Fruit fly (Drosophila melanogaster) whole organism, embryonic: ENCODE results near the gene Hrs.

Experiments
- Antp ChIP-seq: fragments of 200-800 bp; sonication (Bioruptor generic); optimal IDR thresholded peaks from 3 replicates; lab custom pipeline; 2016; ENCODE audit warnings: missing biosample characterization, missing genetic modification characterization
- CG10366 ChIP-seq: fragments of 200-800 bp; sonication (Bioruptor generic); IDR thresholded peaks from 2 replicates; pipeline ENCODE4 v1.3.6; 2022; ENCODE audit warnings: missing biosample characterization, missing genetic modification characterization
- CG10462 ChIP-seq: fragments of 200-800 bp; sonication (Bioruptor generic); optimal IDR thresholded peaks from 2 replicates; lab custom pipeline; 2016; ENCODE audit warnings: missing biosample characterization, missing genetic modification characterization
- CG11560 ChIP-seq: fragments of 200-800 bp; sonication (Bioruptor generic); IDR thresholded peaks from 3 replicates; pipeline ENCODE4 v1.3.6; 2022; ENCODE audit warnings: missing biosample characterization, missing genetic modification characterization
- CG11695 ChIP-seq: fragments of 200-800 bp; sonication (Bioruptor generic); IDR thresholded peaks from 3 replicates; pipeline ENCODE4 v1.3.6; 2022; ENCODE audit warnings: missing biosample characterization, missing genetic modification characterization
- CG12769 ChIP-seq: fragments of 200-800 bp; sonication (Bioruptor generic); optimal IDR thresholded peaks from 2 replicates; lab custom pipeline; 2019; ENCODE audit warnings: missing biosample characterization, mild to moderate bottlenecking, missing genetic modification characterization, moderate library complexity
- CG14014 ChIP-seq: fragments of 200-800 bp; sonication (Bioruptor generic); IDR thresholded peaks from 2 replicates; pipeline ENCODE4 v1.3.6; 2022; ENCODE audit warnings: missing biosample characterization, missing genetic modification characterization
- CG14667 ChIP-seq: fragments of 200-800 bp; sonication (Bioruptor generic); IDR thresholded peaks from 2 replicates; pipeline ENCODE4 v1.3.6; 2022; ENCODE audit warnings: missing biosample characterization, missing genetic modification characterization
- CG15269 ChIP-seq: fragments of 200-800 bp; sonication (Bioruptor generic); optimal IDR thresholded peaks from 2 replicates; lab custom pipeline; 2018; ENCODE audit warnings: missing biosample characterization, mild to moderate bottlenecking, missing genetic modification characterization, moderate library complexity
- CG15514 ChIP-seq: fragments of 200-800 bp; sonication (Bioruptor generic); optimal IDR thresholded peaks from 3 replicates; lab custom pipeline; 2017; ENCODE audit warnings: missing biosample characterization, missing genetic modification characterization, mild to moderate bottlenecking, moderate library complexity, missing genetic modification reagents
- CG17912 ChIP-seq: fragments of 200-800 bp; sonication (Bioruptor generic); optimal IDR thresholded peaks from 2 replicates; lab custom pipeline; 2018; ENCODE audit warnings: missing biosample characterization, mild to moderate bottlenecking, missing genetic modification characterization
- CG18599 ChIP-seq: fragments of 200-800 bp; sonication (Bioruptor generic); optimal IDR thresholded peaks from 3 replicates; lab custom pipeline; 2017; ENCODE audit warnings: missing biosample characterization, missing genetic modification characterization, mild to moderate bottlenecking, moderate library complexity, missing genetic modification reagents
- CG2889 ChIP-seq: fragments of 200-800 bp; sonication (Bioruptor generic); IDR thresholded peaks from 3 replicates; pipeline ENCODE4 v1.3.6; 2022; ENCODE audit warnings: missing biosample characterization, missing genetic modification characterization
- CG30403 ChIP-seq: fragments of 200-800 bp; sonication (Bioruptor generic); optimal IDR thresholded peaks from 3 replicates; lab custom pipeline; 2016; ENCODE audit warnings: missing biosample characterization, missing genetic modification characterization
- CG33557 ChIP-seq: fragments of 200-800 bp; sonication (Bioruptor generic); optimal IDR thresholded peaks from 2 replicates; lab custom pipeline; 2019; ENCODE audit warnings: missing biosample characterization, mild to moderate bottlenecking, missing genetic modification characterization, moderate library complexity
- CG3407 ChIP-seq: fragments of 200-800 bp; sonication (Bioruptor generic); optimal IDR thresholded peaks from 2 replicates; lab custom pipeline; 2018; ENCODE audit warnings: missing biosample characterization, mild to moderate bottlenecking, missing genetic modification characterization
- CG4404 ChIP-seq: fragments of 200-800 bp; sonication (Bioruptor generic); IDR thresholded peaks from 2 replicates; pipeline ENCODE4 v1.3.6; 2022; ENCODE audit warnings: missing biosample characterization, missing genetic modification characterization
- CG8290 ChIP-seq, 3 experiments: fragments of 200-800 bp; sonication (Bioruptor generic); optimal IDR thresholded peaks; 2 replicates each; lab custom pipeline; 2016 to 2019; ENCODE audit warnings: missing biosample characterization in 3 of 3, missing genetic modification characterization in 3 of 3, mild to moderate bottlenecking in 2 of 3, moderate library complexity in 1 of 3
- CrebB ChIP-seq: fragments of 200-800 bp; sonication (Bioruptor generic); optimal IDR thresholded peaks from 3 replicates; lab custom pipeline; 2018; ENCODE audit warnings: missing biosample characterization, mild to moderate bottlenecking, missing genetic modification characterization
- Dip3 ChIP-seq: fragments of 200-800 bp; sonication (Bioruptor generic); optimal IDR thresholded peaks from 3 replicates; lab custom pipeline; 2016; ENCODE audit warnings: missing biosample characterization, missing genetic modification characterization
- E2f2 ChIP-seq: fragments of 200-800 bp; sonication (Bioruptor generic); IDR thresholded peaks from 2 replicates; pipeline ENCODE4 v1.3.6; 2022; ENCODE audit warnings: missing biosample characterization, missing genetic modification characterization
- H15 ChIP-seq: fragments of 200-800 bp; sonication (Bioruptor generic); IDR thresholded peaks from 3 replicates; pipeline ENCODE4 v1.3.6; 2022; ENCODE audit warnings: missing biosample characterization, missing genetic modification characterization
- HHEX ChIP-seq: fragments of 200-800 bp; sonication (Bioruptor generic); optimal IDR thresholded peaks from 3 replicates; lab custom pipeline; 2017; ENCODE audit warnings: missing biosample characterization, mild to moderate bottlenecking, missing genetic modification characterization, missing genetic modification reagents
- Hand ChIP-seq: fragments of 200-800 bp; sonication (Bioruptor generic); optimal IDR thresholded peaks from 2 replicates; lab custom pipeline; 2017; ENCODE audit warnings: mild to moderate bottlenecking, missing biosample characterization, missing genetic modification reagents, missing genetic modification characterization
- Hr51 ChIP-seq, 2 experiments: fragments of 200-800 bp; sonication (Bioruptor generic); optimal IDR thresholded peaks; 2 replicates in 1 of 2; 3 replicates in 1 of 2; lab custom pipeline; 2016 to 2018; ENCODE audit warnings: missing biosample characterization in 2 of 2, missing genetic modification characterization in 2 of 2, mild to moderate bottlenecking in 1 of 2, moderate library complexity in 1 of 2
- PHDP ChIP-seq: fragments of 200-800 bp; sonication (Bioruptor generic); optimal IDR thresholded peaks from 3 replicates; lab custom pipeline; 2018; ENCODE audit warnings: missing biosample characterization, mild to moderate bottlenecking, missing genetic modification characterization, moderate library complexity
- Ptx1 ChIP-seq: fragments of 200-800 bp; sonication (Bioruptor generic); IDR thresholded peaks from 2 replicates; pipeline ENCODE4 v1.3.6; 2022; ENCODE audit warnings: missing biosample characterization, missing genetic modification characterization
- Sox102F ChIP-seq: fragments of 200-800 bp; sonication (Bioruptor generic); optimal IDR thresholded peaks from 2 replicates; lab custom pipeline; 2018; ENCODE audit warnings: missing biosample characterization, mild to moderate bottlenecking, missing genetic modification characterization, moderate library complexity
- ara ChIP-seq: fragments of 200-800 bp; sonication (Bioruptor generic); IDR thresholded peaks from 2 replicates; pipeline ENCODE4 v1.3.6; 2022; ENCODE audit warnings: missing biosample characterization, missing genetic modification characterization
- bcd ChIP-seq: fragments of 200-800 bp; sonication (Bioruptor generic); optimal IDR thresholded peaks from 2 replicates; lab custom pipeline; 2017; ENCODE audit warnings: missing biosample characterization, mild to moderate bottlenecking, missing genetic modification characterization
- cad ChIP-seq: fragments of >200 bp; optimal IDR thresholded peaks from 2 replicates; lab custom pipeline; 2017; ENCODE audit warnings: missing biosample characterization, missing genetic modification characterization
- crc ChIP-seq: fragments of 200-800 bp; sonication (Bioruptor generic); optimal IDR thresholded peaks from 2 replicates; lab custom pipeline; 2016; ENCODE audit warnings: missing biosample characterization, missing genetic modification characterization
- dpn ChIP-seq, 2 experiments: fragments of 200-800 bp; sonication (Bioruptor generic); optimal IDR thresholded peaks; 3 replicates each; lab custom pipeline; 2016; ENCODE audit warnings: missing biosample characterization in 2 of 2, missing genetic modification characterization in 2 of 2
- ftz-f1 ChIP-seq: fragments of 200-800 bp; sonication (Bioruptor generic); optimal IDR thresholded peaks from 2 replicates; lab custom pipeline; 2016; ENCODE audit warnings: missing biosample characterization, missing genetic modification characterization
- gem ChIP-seq: fragments of 200-800 bp; sonication (Bioruptor generic); optimal IDR thresholded peaks from 2 replicates; lab custom pipeline; 2019; ENCODE audit warnings: missing biosample characterization, mild to moderate bottlenecking, missing genetic modification characterization, moderate library complexity
- hbn ChIP-seq: fragments of 200-800 bp; sonication (Bioruptor generic); IDR thresholded peaks from 2 replicates; pipeline ENCODE4 v1.3.6; 2022; ENCODE audit warnings: missing biosample characterization, missing genetic modification characterization; ENCODE audit not compliant: partially characterized antibody
- hkb ChIP-seq, 2 experiments: fragments of 200-800 bp in 1 of 2; fragments of >200 bp in 1 of 2; sonication (Bioruptor generic) in 1 of 2; IDR thresholded peaks in 1 of 2; optimal IDR thresholded peaks in 1 of 2; 2 replicates each; pipeline versions ENCODE4 v1.3.6 to Lab custom; 2017 to 2022; ENCODE audit warnings: missing biosample characterization in 1 of 2, missing genetic modification characterization in 1 of 2
- mirr ChIP-seq: fragments of 200-800 bp; sonication (Bioruptor generic); optimal IDR thresholded peaks from 3 replicates; lab custom pipeline; 2018; ENCODE audit warnings: missing biosample characterization, mild to moderate bottlenecking, missing genetic modification characterization
- mld ChIP-seq: fragments of 200-800 bp; sonication (Bioruptor generic); IDR thresholded peaks from 3 replicates; pipeline ENCODE4 v1.3.6; 2022; ENCODE audit warnings: missing biosample characterization, missing genetic modification characterization; ENCODE audit not compliant: partially characterized antibody
- rib ChIP-seq: fragments of 200-800 bp; sonication (Bioruptor generic); IDR thresholded peaks from 2 replicates; pipeline ENCODE4 v1.3.6; 2022; ENCODE audit warnings: missing biosample characterization, missing genetic modification characterization
- ro ChIP-seq: fragments of 200-800 bp; sonication (Bioruptor generic); IDR thresholded peaks from 2 replicates; pipeline ENCODE4 v1.3.6; 2022; ENCODE audit warnings: missing biosample characterization, missing genetic modification characterization
- row ChIP-seq: fragments of 200-800 bp; sonication (Bioruptor generic); IDR thresholded peaks from 3 replicates; pipeline ENCODE4 v1.3.6; 2022; ENCODE audit warnings: missing biosample characterization, missing genetic modification characterization
- salm ChIP-seq: fragments of 200-800 bp; sonication (Bioruptor generic); optimal IDR thresholded peaks from 2 replicates; lab custom pipeline; 2018; ENCODE audit warnings: missing biosample characterization, mild to moderate bottlenecking, missing genetic modification characterization
- scrt ChIP-seq: fragments of 200-800 bp; sonication (Bioruptor generic); optimal IDR thresholded peaks from 2 replicates; lab custom pipeline; 2018; ENCODE audit warnings: missing biosample characterization, mild to moderate bottlenecking, missing genetic modification characterization, moderate library complexity
- sens-2 ChIP-seq: fragments of 200-800 bp; sonication (Bioruptor generic); IDR thresholded peaks from 2 replicates; pipeline ENCODE4 v1.3.6; 2022; ENCODE audit warnings: missing biosample characterization, missing genetic modification characterization
- shn ChIP-seq: fragments of 200-800 bp; sonication (Bioruptor generic); optimal IDR thresholded peaks from 3 replicates; lab custom pipeline; 2016; ENCODE audit warnings: missing biosample characterization, missing genetic modification characterization
- slbo ChIP-seq: fragments of 200-800 bp; sonication (Bioruptor generic); IDR thresholded peaks from 2 replicates; pipeline ENCODE4 v1.3.6; 2022; ENCODE audit warnings: missing biosample characterization, missing genetic modification characterization
- sqz ChIP-seq: fragments of 200-800 bp; sonication (Bioruptor generic); optimal IDR thresholded peaks from 3 replicates; lab custom pipeline; 2018; ENCODE audit warnings: missing biosample characterization, mild to moderate bottlenecking, missing genetic modification characterization
- ttk ChIP-seq: fragments of 200-800 bp; sonication (Bioruptor generic); IDR thresholded peaks from 2 replicates; pipeline ENCODE4 v2.1.2; 2022; ENCODE audit warnings: missing biosample characterization, missing genetic modification characterization

Gene Hrs

dm6 chr2L:2723100-2723499 lies 16.7 kb upstream of the Hrs start:
- TF ChIP-seq CG14667 (0 out of 2 replicates have a peak, but pooled peaks have one; percentile 13), ftz-f1 (GFP tag; lab: Kevin White, UChicago) (no peak), HHEX (GFP tag; lab: Kevin White, UChicago) (peak; percentile 7), Hr51 (GFP tag; optimal IDR thresholded peaks at IDR 0.05; lab: Kevin White, UChicago) (peak in 1 of 2 experiments; percentile 39), mirr (GFP tag; lab: Kevin White, UChicago) (no peak), CG8290 (GFP tag; optimal IDR thresholded peaks at IDR 0.05; lab: Kevin White, UChicago) (no peak), CG8290 (tag; optimal IDR thresholded peaks at IDR 0.05; lab: Kevin White, UChicago) (peak in 1 of 2 experiments; percentile 63), CG17912 (GFP tag; lab: Kevin White, UChicago) (no peak), H15 (GFP tag; lab: Robert Waterston, UW) (peak; percentile 25; the same call in 1 of the 3 replicates), salm (no peak), crc (GFP tag; lab: Kevin White, UChicago) (no peak), Ptx1 (no peak), CG12769 (peak; percentile 64), CG14014 (GFP tag; lab: Robert Waterston, UW) (0 out of 2 replicates have a peak, but pooled peaks have one; percentile 28), CG18599 (peak; percentile 64), slbo (GFP tag; lab: Robert Waterston, UW) (peak; percentile 68; the same call in 1 of the 2 replicates), Antp (peak; percentile 6), bcd (peak; percentile 12), CrebB (tag; lab: Kevin White, UChicago) (no peak), rib (GFP tag; lab: Robert Waterston, UW) (no peak), gem (peak; percentile 45), hkb (optimal IDR thresholded peaks at IDR 0.05; lab: Kevin White, UChicago) (no peak), hkb (GFP tag; IDR thresholded peaks at IDR 0.05; lab: Robert Waterston, UW) (0 out of 2 replicates have a peak, but pooled peaks have one; percentile 20), Dip3 (peak; percentile 1), PHDP (tag; lab: Kevin White, UChicago) (peak; percentile 17), mld (GFP tag; lab: Robert Waterston, UW) (no peak), Hand (GFP tag; lab: Kevin White, UChicago) (peak; percentile 4), scrt (GFP tag; lab: Kevin White, UChicago) (peak; percentile 83), CG11695 (0 out of 3 replicates have a peak, but pooled peaks have one; percentile 8), dpn (GFP tag; optimal IDR thresholded peaks at IDR 0.05; lab: Kevin White, UChicago) (no peak), CG15514 (GFP tag; lab: Kevin White, UChicago) (peak; percentile 15), CG33557 (GFP tag; lab: Kevin White, UChicago) (no peak), E2f2 (no peak), CG15269 (tag; lab: Kevin White, UChicago) (peak; percentile 26), CG2889 (no peak), ara (GFP tag; lab: Robert Waterston, UW) (no peak), hbn (GFP tag; lab: Robert Waterston, UW) (no peak), sens-2 (no peak), row (GFP tag; lab: Robert Waterston, UW) (peak; percentile 66), shn (no peak), ttk (peak; percentile 33; the same call in 1 of the 2 replicates), CG10462 (GFP tag; lab: Kevin White, UChicago) (no peak), CG10366 (GFP tag; lab: Robert Waterston, UW) (peak; percentile 36), ro (GFP tag; lab: Robert Waterston, UW) (no peak), Sox102F (peak; percentile 19), CG30403 (GFP tag; lab: Kevin White, UChicago) (peak; percentile 17), sqz (GFP tag; lab: Kevin White, UChicago) (no peak), CG3407 (no peak), CG11560 (0 out of 3 replicates have a peak, but pooled peaks have one; percentile 28), CG4404 (GFP tag; lab: Robert Waterston, UW) (peak; percentile 22; the same call in 1 of the 2 replicates), cad (GFP tag; lab: Kevin White, UChicago) (no peak)
